Fruit fly (Drosophila melanogaster): ENCODE data around the gene mRNA-cap.
A peak's percentile ranks its signal among the peaks of the same experiment; 100 is the strongest.

The mRNA-cap gene

DNA sequence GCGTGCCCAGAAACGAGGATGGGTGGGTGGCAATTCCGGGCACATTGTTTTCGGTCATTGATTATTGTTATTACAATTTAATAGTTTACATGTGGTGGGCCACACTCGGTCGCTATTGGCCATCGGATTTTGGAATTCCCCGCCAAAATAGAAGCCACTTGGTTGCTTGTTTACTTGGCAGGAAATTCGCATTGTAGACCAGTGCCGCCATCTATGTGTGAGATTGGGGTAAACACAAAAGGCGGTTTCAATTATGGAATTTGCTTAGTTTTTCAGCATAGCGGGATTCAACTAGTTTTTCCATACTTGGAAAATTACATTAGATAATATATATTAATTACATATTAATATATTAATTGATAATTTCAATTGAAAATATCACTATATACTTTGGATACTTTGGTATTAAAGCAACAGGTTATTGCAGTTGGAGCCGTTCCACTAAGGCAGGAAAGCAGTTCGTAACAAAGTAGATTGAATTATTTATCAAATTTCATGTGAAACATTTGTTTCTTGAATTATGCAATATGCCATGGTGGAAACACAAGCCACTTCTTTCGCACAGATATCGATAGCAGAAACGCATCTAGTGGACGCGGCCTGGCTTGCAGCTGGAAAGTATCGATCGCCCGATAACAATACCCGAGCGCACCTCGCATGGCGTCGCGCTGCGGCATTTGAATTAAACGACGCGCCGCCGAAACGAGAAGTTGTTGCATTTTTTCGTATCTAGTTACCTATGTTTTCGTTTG lies 4.6 kb upstream of the mRNA-cap start, which contains the start of gene mud (continued):
- TF ChIP-seq fd64A (GFP tag; optimal IDR thresholded peaks at IDR 0.05): no peak
- peak; percentile 58 for TF ChIP-seq CG12391 (tag; optimal IDR thresholded peaks at IDR 0.05)
- TF ChIP-seq CG11695 (GFP tag; IDR thresholded peaks at IDR 0.05): no peak
- TF ChIP-seq Mrtf (GFP tag; IDR thresholded peaks at IDR 0.05): 0 out of 3 replicates have a peak, but pooled peaks have one; percentile 33
- peak; percentile 19 for TF ChIP-seq CG16815 (GFP tag; optimal IDR thresholded peaks at IDR 0.05)
- TF ChIP-seq HLH54F (GFP tag; optimal IDR thresholded peaks at IDR 0.05): peak; percentile 8
- peak; percentile 19 for TF ChIP-seq zen (tag; optimal IDR thresholded peaks at IDR 0.05)
- TF ChIP-seq hb (GFP tag; IDR thresholded peaks at IDR 0.05; ENCODE audit: partially characterized antibody): peak; percentile 77
- TF ChIP-seq CG3726 (GFP tag; IDR thresholded peaks at IDR 0.05): no peak
- no peak for TF ChIP-seq CG1529 (GFP tag; optimal IDR thresholded peaks at IDR 0.05)
- peak; percentile 29 for TF ChIP-seq CG15514 (GFP tag; optimal IDR thresholded peaks at IDR 0.05)
- peak; percentile 86 for TF ChIP-seq Dip2 (GFP tag; IDR thresholded peaks at IDR 0.05)
- TF ChIP-seq tap (tag; optimal IDR thresholded peaks at IDR 0.05): no peak
- peak; percentile 43 for TF ChIP-seq CG17186 (GFP tag; optimal IDR thresholded peaks at IDR 0.05)
- TF ChIP-seq Sin3A (optimal IDR thresholded peaks at IDR 0.05): peak; percentile 42
- TF ChIP-seq lilli (GFP tag; optimal IDR thresholded peaks at IDR 0.05): no peak
- peak; percentile 54 for TF ChIP-seq wek (GFP tag; optimal IDR thresholded peaks at IDR 0.05)
- TF ChIP-seq CG2116 (GFP tag; optimal IDR thresholded peaks at IDR 0.05): peak; percentile 65
- TF ChIP-seq CG15696 (tag; optimal IDR thresholded peaks at IDR 0.05): peak; percentile 14
- TF ChIP-seq Dll (GFP tag; IDR thresholded peaks at IDR 0.05; ENCODE audit: partially characterized antibody): peak; percentile 67
- TF ChIP-seq CG1024 (GFP tag; IDR thresholded peaks at IDR 0.05): peak; percentile 46; the same call in 1 of the 2 replicates
- peak; percentile 12 for TF ChIP-seq CG18619 (GFP tag; optimal IDR thresholded peaks at IDR 0.05)
- peak in 1 of 2 experiments; percentile 50 for TF ChIP-seq bsh (GFP tag; optimal IDR thresholded peaks at IDR 0.05)
- 0 out of 3 replicates have a peak, but pooled peaks have one; percentile 13 for TF ChIP-seq zen2 (GFP tag; IDR thresholded peaks at IDR 0.05; ENCODE audit: partially characterized antibody)
- peak; percentile 4 for TF ChIP-seq lab (GFP tag; optimal IDR thresholded peaks at IDR 0.05)
- TF ChIP-seq esg (GFP tag; conservative IDR thresholded peaks at IDR 0.05): peak; percentile 30; the same call in 1 of the 2 replicates
- peak; percentile 43 for TF ChIP-seq grau (tag; optimal IDR thresholded peaks at IDR 0.05)
- peak; percentile 16 for TF ChIP-seq Ssrp (tag; optimal IDR thresholded peaks at IDR 0.05)
- peak; percentile 14 for TF ChIP-seq Oli (tag; optimal IDR thresholded peaks at IDR 0.05)
- no peak for TF ChIP-seq Ada2b (GFP tag; IDR thresholded peaks at IDR 0.05)
- TF ChIP-seq tio (GFP tag; optimal IDR thresholded peaks at IDR 0.05): peak; percentile 21
- 0 out of 2 replicates have a peak, but pooled peaks have one; percentile 36 for TF ChIP-seq CG6689 (GFP tag; IDR thresholded peaks at IDR 0.05)
- peak; percentile 84 for TF ChIP-seq Bgb (GFP tag; IDR thresholded peaks at IDR 0.05; ENCODE audit: partially characterized antibody)
- peak; percentile 37 for TF ChIP-seq CG9727 (GFP tag; optimal IDR thresholded peaks at IDR 0.05)
- TF ChIP-seq Ets97D (GFP tag; optimal IDR thresholded peaks at IDR 0.05): peak; percentile 19
- TF ChIP-seq CG13287 (GFP tag; IDR thresholded peaks at IDR 0.05; ENCODE audit: partially characterized antibody): peak; percentile 70
- peak; percentile 20 for TF ChIP-seq zfh2 (GFP tag; optimal IDR thresholded peaks at IDR 0.05)
- TF ChIP-seq kni (GFP tag; optimal IDR thresholded peaks at IDR 0.05): no peak
- TF ChIP-seq Hr3 (GFP tag; optimal IDR thresholded peaks at IDR 0.05): peak; percentile 38
- TF ChIP-seq slbo (GFP tag; IDR thresholded peaks at IDR 0.05): peak; percentile 45
- 0 out of 3 replicates have a peak, but pooled peaks have one; percentile 7 for TF ChIP-seq otp (GFP tag; IDR thresholded peaks at IDR 0.05)
- 0 out of 3 replicates have a peak, but pooled peaks have one; percentile 9 for TF ChIP-seq zfh1 (GFP tag; IDR thresholded peaks at IDR 0.05)
- TF ChIP-seq CG30403 (GFP tag; optimal IDR thresholded peaks at IDR 0.05): peak; percentile 35
- TF ChIP-seq Sry-δ (GFP tag; optimal IDR thresholded peaks at IDR 0.05): peak; percentile 69
- peak; percentile 84 for TF ChIP-seq CG17802 (tag; optimal IDR thresholded peaks at IDR 0.05)
- TF ChIP-seq Neu2 (GFP tag; optimal IDR thresholded peaks at IDR 0.05; ENCODE audit: borderline replicate concordance): no peak
- TF ChIP-seq CoRest (tag; optimal IDR thresholded peaks at IDR 0.05): peak; percentile 54
- peak; percentile 68 for TF ChIP-seq CG42726 (GFP tag; IDR thresholded peaks at IDR 0.05; ENCODE audit: partially characterized antibody)
